Fruit fly (Drosophila melanogaster): ENCODE results near the gene CG15715.

CG15715 gene

dm6 chr3L:15815353-15816142, 21.7 kb downstream of the CG15715 start (continued):
- no peak for TF ChIP-seq sr (GFP tag; IDR thresholded peaks at IDR 0.05)
- no peak for TF ChIP-seq vfl (GFP tag; optimal IDR thresholded peaks at IDR 0.05)
- TF ChIP-seq CG18476 (GFP tag; optimal IDR thresholded peaks at IDR 0.05): peak; percentile 20
- peak; percentile 37 for TF ChIP-seq pum (GFP tag; optimal IDR thresholded peaks at IDR 0.05)
- TF ChIP-seq slp2 (GFP tag; optimal IDR thresholded peaks at IDR 0.05): peak; percentile 3
- no peak for TF ChIP-seq gfzf (GFP tag; optimal IDR thresholded peaks at IDR 0.05)
- TF ChIP-seq CG17612 (GFP tag; IDR thresholded peaks at IDR 0.05): 0 out of 2 replicates have a peak, but pooled peaks have one; percentile 24
- no peak for TF ChIP-seq sqz (GFP tag; optimal IDR thresholded peaks at IDR 0.05)
- TF ChIP-seq unpg (GFP tag; optimal IDR thresholded peaks at IDR 0.05): peak; percentile 81
- TF ChIP-seq shn (GFP tag; optimal IDR thresholded peaks at IDR 0.05): no peak
- TF ChIP-seq danr (GFP tag; IDR thresholded peaks at IDR 0.05): 0 out of 2 replicates have a peak, but pooled peaks have one; percentile 16
- TF ChIP-seq CG4854 (GFP tag; optimal IDR thresholded peaks at IDR 0.05): no peak
- TF ChIP-seq eve (GFP tag; optimal IDR thresholded peaks at IDR 0.05): peak in 1 of 2 experiments; percentile 82
- 0 out of 2 replicates have a peak, but pooled peaks have one; percentile 46 for TF ChIP-seq rib (GFP tag; IDR thresholded peaks at IDR 0.05)
- no peak for TF ChIP-seq HLH54F (GFP tag; optimal IDR thresholded peaks at IDR 0.05)
- TF ChIP-seq sens (GFP tag): peak; percentile 94
- no peak for TF ChIP-seq nerfin-2 (GFP tag; IDR thresholded peaks at IDR 0.05; ENCODE audit: partially characterized antibody)
- peak; percentile 85 for TF ChIP-seq Hand (GFP tag; optimal IDR thresholded peaks at IDR 0.05)
- TF ChIP-seq nerfin-1 (tag; optimal IDR thresholded peaks at IDR 0.05): peak; percentile 67
- peak; percentile 50 to 66 for TF ChIP-seq dpn (GFP tag; optimal IDR thresholded peaks at IDR 0.05)
- TF ChIP-seq Dip3 (GFP tag; optimal IDR thresholded peaks at IDR 0.05): peak; percentile 21
- peak; percentile 17 for TF ChIP-seq exex (tag; optimal IDR thresholded peaks at IDR 0.05)
- no peak for TF ChIP-seq ac (GFP tag; optimal IDR thresholded peaks at IDR 0.05)
- no peak for TF ChIP-seq pan (optimal IDR thresholded peaks at IDR 0.05)
- TF ChIP-seq pan (GFP tag; optimal IDR thresholded peaks at IDR 0.05 in 1 of 2, IDR thresholded peaks at IDR 0.05 in 1 of 2): peak in 1 of 2 experiments; percentile 61
- no peak for TF ChIP-seq CG10274 (GFP tag; optimal IDR thresholded peaks at IDR 0.05)
- TF ChIP-seq CG18599 (GFP tag; optimal IDR thresholded peaks at IDR 0.05): peak; percentile 86
- peak; percentile 65 for TF ChIP-seq mam (GFP tag; optimal IDR thresholded peaks at IDR 0.05)
- TF ChIP-seq cad (GFP tag; optimal IDR thresholded peaks at IDR 0.05): no peak
- peak; percentile 36 for TF ChIP-seq odd (GFP tag; optimal IDR thresholded peaks at IDR 0.05)
- TF ChIP-seq ap (GFP tag; IDR thresholded peaks at IDR 0.05): no peak
- no peak for TF ChIP-seq CG1792 (GFP tag; optimal IDR thresholded peaks at IDR 0.05)
- peak; percentile 51 for TF ChIP-seq CG17829 (tag; optimal IDR thresholded peaks at IDR 0.05)
- TF ChIP-seq CG10209 (GFP tag; optimal IDR thresholded peaks at IDR 0.05): peak; percentile 73
- TF ChIP-seq mld (GFP tag; IDR thresholded peaks at IDR 0.05; ENCODE audit: partially characterized antibody): no peak
- no peak for TF ChIP-seq CG17802 (tag; optimal IDR thresholded peaks at IDR 0.05)
- TF ChIP-seq CG2889 (GFP tag; IDR thresholded peaks at IDR 0.05): no peak
- no peak for TF ChIP-seq toy (GFP tag; IDR thresholded peaks at IDR 0.05)
- TF ChIP-seq CG13287 (GFP tag; IDR thresholded peaks at IDR 0.05; ENCODE audit: partially characterized antibody): no peak
- TF ChIP-seq Sry-β (GFP tag; optimal IDR thresholded peaks at IDR 0.05): no peak
- no peak for TF ChIP-seq lov (optimal IDR thresholded peaks at IDR 0.05)
- TF ChIP-seq lov (GFP tag; IDR thresholded peaks at IDR 0.05): no peak; the same call in 2 of the 3 replicates
- peak; percentile 33 for TF ChIP-seq Usf (GFP tag; optimal IDR thresholded peaks at IDR 0.05)
- TF ChIP-seq Hmx (GFP tag; optimal IDR thresholded peaks at IDR 0.05): no peak
- peak; percentile 54 for TF ChIP-seq scrt (GFP tag; optimal IDR thresholded peaks at IDR 0.05)
- TF ChIP-seq ro (GFP tag; IDR thresholded peaks at IDR 0.05): no peak
- peak; percentile 74 for TF ChIP-seq CG10267 (tag; optimal IDR thresholded peaks at IDR 0.05)
- no peak for TF ChIP-seq pb (GFP tag; optimal IDR thresholded peaks at IDR 0.05)
- TF ChIP-seq chif (GFP tag; optimal IDR thresholded peaks at IDR 0.05): peak; percentile 5 to 62
- TF ChIP-seq CG2202 (tag; optimal IDR thresholded peaks at IDR 0.05): no peak

All from whole organism, embryonic.